Fruit fly (Drosophila melanogaster) whole organism, embryonic: ENCODE results near the gene CG34417.

Experiments
- Bgb ChIP-seq: fragments of 200-800 bp; sonication (Bioruptor generic); IDR thresholded peaks from 2 replicates; pipeline ENCODE4 v1.3.6; 2022; ENCODE audit warnings: missing biosample characterization, missing genetic modification characterization; ENCODE audit not compliant: partially characterized antibody
- CG10147 ChIP-seq: fragments of 200-800 bp; sonication (Bioruptor generic); optimal IDR thresholded peaks from 2 replicates; lab custom pipeline; 2019; ENCODE audit warnings: missing biosample characterization, mild to moderate bottlenecking, missing genetic modification characterization, moderate library complexity
- CG12071 ChIP-seq: fragments of 200-800 bp; sonication (Bioruptor generic); optimal IDR thresholded peaks from 3 replicates; lab custom pipeline; 2018; ENCODE audit warnings: missing biosample characterization, mild to moderate bottlenecking, missing genetic modification characterization
- CG13123 ChIP-seq: fragments of 200-800 bp; sonication (Bioruptor generic); optimal IDR thresholded peaks from 2 replicates; lab custom pipeline; 2016; ENCODE audit warnings: missing biosample characterization, missing genetic modification characterization
- CG13894 ChIP-seq: fragments of 200-800 bp; sonication (Bioruptor generic); optimal IDR thresholded peaks from 3 replicates; lab custom pipeline; 2018; ENCODE audit warnings: missing biosample characterization, mild to moderate bottlenecking, missing genetic modification characterization, moderate library complexity
- CG14014 ChIP-seq: fragments of 200-800 bp; sonication (Bioruptor generic); IDR thresholded peaks from 2 replicates; pipeline ENCODE4 v1.3.6; 2022; ENCODE audit warnings: missing biosample characterization, missing genetic modification characterization
- CG15514 ChIP-seq: fragments of 200-800 bp; sonication (Bioruptor generic); optimal IDR thresholded peaks from 3 replicates; lab custom pipeline; 2017; ENCODE audit warnings: missing biosample characterization, missing genetic modification characterization, mild to moderate bottlenecking, moderate library complexity, missing genetic modification reagents
- CG1792 ChIP-seq: fragments of 200-800 bp; sonication (Bioruptor generic); optimal IDR thresholded peaks from 2 replicates; lab custom pipeline; 2016; ENCODE audit warnings: missing biosample characterization, missing genetic modification characterization
- CG30431 ChIP-seq: fragments of 200-800 bp; sonication (Bioruptor generic); optimal IDR thresholded peaks from 2 replicates; lab custom pipeline; 2017; ENCODE audit warnings: missing biosample characterization, missing genetic modification characterization
- CG32532 ChIP-seq: fragments of 200-800 bp; sonication (Bioruptor generic); IDR thresholded peaks from 2 replicates; pipeline ENCODE4 v1.3.6; 2022; ENCODE audit warnings: missing biosample characterization, missing genetic modification characterization
- CG32767 ChIP-seq: fragments of 200-800 bp; sonication (Bioruptor generic); IDR thresholded peaks from 2 replicates; pipeline ENCODE4 v1.3.6; 2022; ENCODE audit warnings: missing biosample characterization, missing genetic modification characterization
- CG3407 ChIP-seq: fragments of 200-800 bp; sonication (Bioruptor generic); optimal IDR thresholded peaks from 2 replicates; lab custom pipeline; 2018; ENCODE audit warnings: missing biosample characterization, mild to moderate bottlenecking, missing genetic modification characterization
- CG6272 ChIP-seq: fragments of 200-800 bp; sonication (Bioruptor generic); IDR thresholded peaks from 2 replicates; pipeline ENCODE4 v1.3.6; 2022; ENCODE audit warnings: missing biosample characterization, missing genetic modification characterization
- CG6765 ChIP-seq: fragments of 200-800 bp; sonication (Bioruptor generic); optimal IDR thresholded peaks from 3 replicates; lab custom pipeline; 2017; ENCODE audit warnings: missing biosample characterization, mild to moderate bottlenecking, missing genetic modification characterization
- CG8388 ChIP-seq: fragments of 200-800 bp; sonication (Bioruptor generic); optimal IDR thresholded peaks from 2 replicates; lab custom pipeline; 2019; ENCODE audit warnings: missing biosample characterization, mild to moderate bottlenecking, missing genetic modification characterization, moderate library complexity
- CG8765 ChIP-seq: fragments of 200-800 bp; sonication (Bioruptor generic); IDR thresholded peaks from 2 replicates; pipeline ENCODE4 v1.3.6; 2022; ENCODE audit warnings: missing biosample characterization, missing genetic modification characterization
- CkIIα-i1 ChIP-seq: fragments of 200-800 bp; sonication (Bioruptor generic); IDR thresholded peaks from 2 replicates; pipeline ENCODE4 v1.3.6; 2022; ENCODE audit warnings: missing biosample characterization, missing genetic modification characterization
- D19B ChIP-seq: fragments of 200-800 bp; sonication (Bioruptor generic); optimal IDR thresholded peaks from 2 replicates; lab custom pipeline; 2017; ENCODE audit warnings: missing biosample characterization, mild to moderate bottlenecking, missing genetic modification characterization
- Doc2 ChIP-seq: fragments of 200-800 bp; sonication (Bioruptor generic); IDR thresholded peaks from 2 replicates; pipeline ENCODE4 v1.3.6; 2022; ENCODE audit warnings: missing biosample characterization, missing genetic modification characterization
- Eip74EF ChIP-seq, 2 experiments: fragments of 200-800 bp in 1 of 2; fragments of >200 bp in 1 of 2; sonication (Bioruptor generic) in 1 of 2; optimal IDR thresholded peaks; 2 replicates each; lab custom pipeline; 2017 to 2019; ENCODE audit warnings: missing biosample characterization in 2 of 2, missing genetic modification characterization in 2 of 2, mild to moderate bottlenecking in 1 of 2, moderate library complexity in 1 of 2
- Elba2 ChIP-seq: fragments of 200-800 bp; sonication (Bioruptor generic); optimal IDR thresholded peaks from 3 replicates; lab custom pipeline; 2016; ENCODE audit warnings: missing biosample characterization, missing genetic modification characterization
- Gsc ChIP-seq: fragments of 200-800 bp; sonication (Bioruptor generic); IDR thresholded peaks from 2 replicates; pipeline ENCODE4 v1.3.6; 2022; ENCODE audit warnings: missing biosample characterization, missing genetic modification characterization
- Hmx ChIP-seq: fragments of 200-800 bp; sonication (Bioruptor generic); optimal IDR thresholded peaks from 2 replicates; lab custom pipeline; 2016; ENCODE audit warnings: missing biosample characterization, missing genetic modification characterization
- Max ChIP-seq: fragments of 200-800 bp; sonication (Bioruptor generic); optimal IDR thresholded peaks from 2 replicates; lab custom pipeline; 2016; ENCODE audit warnings: missing biosample characterization, mild to moderate bottlenecking, missing genetic modification characterization
- Mes4 ChIP-seq: fragments of 200-800 bp; sonication (Bioruptor generic); optimal IDR thresholded peaks from 2 replicates; lab custom pipeline; 2016; ENCODE audit warnings: missing biosample characterization, missing genetic modification characterization
- NFAT ChIP-seq: fragments of 200-800 bp; sonication (Bioruptor generic); IDR thresholded peaks from 2 replicates; pipeline ENCODE4 v1.3.6; 2022; ENCODE audit warnings: missing biosample characterization, missing genetic modification characterization
- Nf-YC ChIP-seq: fragments of 200-800 bp; optimal IDR thresholded peaks from 3 replicates; lab custom pipeline; 2019; ENCODE audit warnings: missing biosample characterization, mild to moderate bottlenecking, missing genetic modification characterization, moderate library complexity
- Ravus ChIP-seq: fragments of 200-800 bp; sonication (Bioruptor generic); IDR thresholded peaks from 2 replicates; pipeline ENCODE4 v1.3.6; 2022; ENCODE audit warnings: missing biosample characterization, missing genetic modification characterization
- Trl ChIP-seq, 3 experiments: fragments of >200 bp in 2 of 3; fragments of 200-800 bp in 1 of 3; sonication (Bioruptor generic) in 1 of 3; optimal IDR thresholded peaks; 2 replicates in 1 of 3; 3 replicates in 2 of 3; lab custom pipeline; 2016 to 2017; ENCODE audit warnings: missing biosample characterization in 1 of 3, missing genetic modification characterization in 1 of 3
- Vsx1 ChIP-seq: fragments of 200-800 bp; sonication (Bioruptor generic); optimal IDR thresholded peaks from 2 replicates; lab custom pipeline; 2017; ENCODE audit warnings: missing biosample characterization, mild to moderate bottlenecking, missing genetic modification characterization, missing genetic modification reagents
- ash1 ChIP-seq: fragments of 200-800 bp; sonication (Bioruptor generic); optimal IDR thresholded peaks from 2 replicates; lab custom pipeline; 2018; ENCODE audit warnings: missing biosample characterization, mild to moderate bottlenecking, missing genetic modification characterization
- bbx ChIP-seq: fragments of 200-800 bp; sonication (Bioruptor generic); IDR thresholded peaks from 2 replicates; pipeline ENCODE4 v1.3.6; 2022; ENCODE audit warnings: missing biosample characterization, missing genetic modification characterization; ENCODE audit not compliant: partially characterized antibody
- bigmax ChIP-seq: fragments of 200-800 bp; sonication (Bioruptor generic); optimal IDR thresholded peaks from 2 replicates; lab custom pipeline; 2018; ENCODE audit warnings: missing biosample characterization, mild to moderate bottlenecking, missing genetic modification characterization
- esg ChIP-seq: fragments of 200-800 bp; sonication (Bioruptor generic); conservative IDR thresholded peaks from 2 replicates; pipeline ENCODE4 v1.3.6; 2022; ENCODE audit warnings: missing biosample characterization, missing genetic modification characterization
- eyg ChIP-seq: fragments of 200-800 bp; sonication (Bioruptor generic); optimal IDR thresholded peaks from 3 replicates; lab custom pipeline; 2016; ENCODE audit warnings: missing biosample characterization, missing genetic modification characterization
- fu2 ChIP-seq: fragments of 200-800 bp; sonication (Bioruptor generic); optimal IDR thresholded peaks from 2 replicates; lab custom pipeline; 2016; ENCODE audit warnings: missing biosample characterization, missing genetic modification characterization
- gcm ChIP-seq: fragments of 200-800 bp; sonication (Bioruptor generic); optimal IDR thresholded peaks from 2 replicates; lab custom pipeline; 2019; ENCODE audit warnings: missing biosample characterization, mild to moderate bottlenecking, missing genetic modification characterization, moderate library complexity
- grau ChIP-seq: fragments of 200-800 bp; optimal IDR thresholded peaks from 3 replicates; lab custom pipeline; 2019; ENCODE audit warnings: missing biosample characterization, mild to moderate bottlenecking, missing genetic modification characterization, moderate library complexity
- kah ChIP-seq: fragments of 200-800 bp; sonication (Bioruptor generic); optimal IDR thresholded peaks from 2 replicates; lab custom pipeline; 2018; ENCODE audit warnings: missing biosample characterization, mild to moderate bottlenecking, missing genetic modification characterization
- nerfin-2 ChIP-seq: fragments of 200-800 bp; sonication (Bioruptor generic); IDR thresholded peaks from 2 replicates; pipeline ENCODE4 v1.3.6; 2022; ENCODE audit warnings: missing biosample characterization, missing genetic modification characterization; ENCODE audit not compliant: partially characterized antibody
- phol ChIP-seq: fragments of 200-800 bp; sonication (Bioruptor generic); optimal IDR thresholded peaks from 3 replicates; lab custom pipeline; 2018; ENCODE audit warnings: missing biosample characterization, mild to moderate bottlenecking, missing genetic modification characterization, moderate library complexity
- prd ChIP-seq, 3 experiments: fragments of >200 bp in 2 of 3; fragments of 200-800 bp in 1 of 3; sonication (Bioruptor generic) in 1 of 3; optimal IDR thresholded peaks in 2 of 3; IDR thresholded peaks in 1 of 3; 2 replicates in 2 of 3; 3 replicates in 1 of 3; pipeline versions ENCODE4 v1.3.6 to Lab custom; 2017 to 2022; ENCODE audit warnings: missing biosample characterization in 1 of 3, missing genetic modification characterization in 1 of 3
- rib ChIP-seq: fragments of 200-800 bp; sonication (Bioruptor generic); IDR thresholded peaks from 2 replicates; pipeline ENCODE4 v1.3.6; 2022; ENCODE audit warnings: missing biosample characterization, missing genetic modification characterization
- sisA ChIP-seq: fragments of 200-800 bp; sonication (Bioruptor generic); IDR thresholded peaks from 2 replicates; pipeline ENCODE4 v1.3.6; 2022; ENCODE audit warnings: missing biosample characterization, missing genetic modification characterization
- slp2 ChIP-seq: fragments of 200-800 bp; sonication (Bioruptor generic); optimal IDR thresholded peaks from 2 replicates; lab custom pipeline; 2016; ENCODE audit warnings: missing biosample characterization, missing genetic modification characterization
- stc ChIP-seq: fragments of 200-800 bp; sonication (Bioruptor generic); IDR thresholded peaks from 2 replicates; pipeline ENCODE4 v1.3.6; 2022; ENCODE audit warnings: missing biosample characterization, missing genetic modification characterization
- trh ChIP-seq: fragments of 200-800 bp; sonication (Bioruptor generic); optimal IDR thresholded peaks from 2 replicates; lab custom pipeline; 2016; ENCODE audit warnings: missing biosample characterization, missing genetic modification characterization
- twi ChIP-seq: fragments of 200-800 bp; optimal IDR thresholded peaks from 2 replicates; lab custom pipeline; 2019; ENCODE audit warnings: missing biosample characterization, mild to moderate bottlenecking, missing genetic modification characterization, moderate library complexity
- vfl ChIP-seq: fragments of 200-800 bp; sonication (Bioruptor generic); optimal IDR thresholded peaks from 2 replicates; lab custom pipeline; 2016; ENCODE audit warnings: missing biosample characterization, missing genetic modification characterization
- zen ChIP-seq: fragments of 200-800 bp; sonication (Bioruptor generic); optimal IDR thresholded peaks from 3 replicates; lab custom pipeline; 2018; ENCODE audit warnings: missing biosample characterization, mild to moderate bottlenecking, missing genetic modification characterization, moderate library complexity

The CG34417 gene

dm6 chrX:6599233-6599632 lies 58.7 kb downstream of the CG34417 start:
- TF ChIP-seq sisA (GFP tag; lab: Robert Waterston, UW): peak; percentile 96
- peak in 1 of 2 experiments; percentile 32 for TF ChIP-seq Eip74EF (GFP tag; optimal IDR thresholded peaks at IDR 0.05; lab: Kevin White, UChicago)
- peak; percentile 33 for TF ChIP-seq trh (GFP tag; lab: Kevin White, UChicago)
- TF ChIP-seq fu2 (GFP tag; lab: Kevin White, UChicago): no peak
- peak; percentile 97 for TF ChIP-seq CG6272 (GFP tag; lab: Robert Waterston, UW)
- peak; percentile 85 for TF ChIP-seq slp2 (GFP tag; lab: Kevin White, UChicago)
- peak; percentile 78 for TF ChIP-seq CG12071 (GFP tag; lab: Kevin White, UChicago)
- TF ChIP-seq Elba2: no peak
- TF ChIP-seq Hmx (GFP tag; lab: Kevin White, UChicago): peak; percentile 66
- TF ChIP-seq nerfin-2 (GFP tag; lab: Robert Waterston, UW): no peak
- no peak for TF ChIP-seq Mes4 (GFP tag; lab: Kevin White, UChicago)
- peak; percentile 89 for TF ChIP-seq CG13894 (tag; lab: Kevin White, UChicago)
- TF ChIP-seq grau (tag; lab: Kevin White, UChicago): no peak
- TF ChIP-seq CG8765: peak; percentile 96
- peak; percentile 90 for TF ChIP-seq CG15514 (GFP tag; lab: Kevin White, UChicago)
- TF ChIP-seq Trl (optimal IDR thresholded peaks at IDR 0.05; lab: Kevin White, UChicago): peak in 1 of 2 experiments; percentile 1
- TF ChIP-seq Trl (GFP tag; optimal IDR thresholded peaks at IDR 0.05; lab: Kevin White, UChicago): peak; percentile 93
- TF ChIP-seq CG3407 (GFP tag; lab: Kevin White, UChicago): no peak
- TF ChIP-seq CG13123 (GFP tag; lab: Kevin White, UChicago): no peak
- peak; percentile 98 for TF ChIP-seq rib
- no peak for TF ChIP-seq bigmax
- TF ChIP-seq Vsx1 (GFP tag; lab: Kevin White, UChicago): no peak
- peak; percentile 88 for TF ChIP-seq phol
- no peak for TF ChIP-seq Nf-YC
- TF ChIP-seq Ravus: peak; percentile 93
- TF ChIP-seq stc (GFP tag; lab: Robert Waterston, UW): peak; percentile 98
- TF ChIP-seq esg (GFP tag; lab: Robert Waterston, UW): peak; percentile 95
- TF ChIP-seq zen (tag; lab: Kevin White, UChicago): peak; percentile 79
- no peak for TF ChIP-seq CG30431 (GFP tag; lab: Kevin White, UChicago)
- peak; percentile 98 for TF ChIP-seq NFAT
- TF ChIP-seq twi: no peak
- peak; percentile 76 for TF ChIP-seq CG1792 (GFP tag; lab: Kevin White, UChicago)
- TF ChIP-seq vfl (GFP tag; lab: Kevin White, UChicago): no peak
- TF ChIP-seq eyg (GFP tag; lab: Kevin White, UChicago): peak; percentile 83
- no peak for TF ChIP-seq CG32767 (GFP tag; lab: Robert Waterston, UW)
- peak; percentile 53; the same call in 1 of the 2 replicates for TF ChIP-seq Bgb (GFP tag; lab: Robert Waterston, UW)
- TF ChIP-seq CkIIα-i1: peak; percentile 86
- TF ChIP-seq CG8388: peak; percentile 20
- peak; percentile 90 for TF ChIP-seq CG10147 (GFP tag; lab: Kevin White, UChicago)
- peak; percentile 85 for TF ChIP-seq D19B (GFP tag; lab: Kevin White, UChicago)
- peak; percentile 98 for TF ChIP-seq CG14014 (GFP tag; lab: Robert Waterston, UW)
- peak; percentile 7 for TF ChIP-seq CG6765 (GFP tag; lab: Kevin White, UChicago)
- TF ChIP-seq kah (GFP tag; lab: Kevin White, UChicago): peak; percentile 19
- TF ChIP-seq ash1 (GFP tag; lab: Kevin White, UChicago): peak; percentile 31
- peak; percentile 89 for TF ChIP-seq Max
- peak; percentile 82 for TF ChIP-seq Gsc (GFP tag; lab: Robert Waterston, UW)
- peak; percentile 93 for TF ChIP-seq CG32532 (GFP tag; lab: Robert Waterston, UW)
- TF ChIP-seq prd (optimal IDR thresholded peaks at IDR 0.05; lab: Kevin White, UChicago): no peak
- peak; percentile 99 for TF ChIP-seq prd (GFP tag; IDR thresholded peaks at IDR 0.05; lab: Robert Waterston, UW)
- TF ChIP-seq Doc2 (GFP tag; lab: Robert Waterston, UW): peak; percentile 71; the same call in 1 of the 2 replicates
- TF ChIP-seq gcm (GFP tag; lab: Kevin White, UChicago): no peak
- peak; percentile 51; the same call in 1 of the 2 replicates for TF ChIP-seq bbx (GFP tag; lab: Robert Waterston, UW)
